In the genomic region with DNA sequence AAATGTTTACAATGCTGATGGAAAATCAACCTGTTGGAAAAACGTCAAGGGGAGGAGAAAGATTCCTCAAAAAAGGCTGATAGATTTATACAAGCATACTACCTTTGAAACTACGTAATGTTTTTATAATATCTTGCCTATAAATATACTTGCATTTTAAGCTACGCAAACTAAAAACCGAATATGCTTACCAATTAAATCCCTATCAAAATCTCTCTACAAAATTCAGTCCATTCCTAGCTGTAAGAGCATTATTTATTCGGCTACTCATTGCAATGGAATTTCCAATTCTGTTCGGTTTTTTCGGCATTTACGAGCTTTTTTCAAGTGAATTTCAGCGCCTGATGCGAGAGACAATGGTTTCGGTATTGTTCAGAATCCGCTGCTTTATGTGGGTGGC, we compare ENCODE assay signal across 2 fruit fly cellular contexts.
TF ChIP-seq lines count a peak whose summit lies in the region.

No protein-coding gene starts in this region.

- no peak for TF ChIP-seq CTCF in whole organism, embryonic (GFP tag; optimal IDR thresholded peaks at IDR 0.05; lab: Kevin White, UChicago)

TF ChIP-seq in whole organism, embryonic, 481 proteins besides CTCF, POLR2A, EP300 and RAD21:
- TF ChIP-seq sens (GFP tag; lab: Kevin White, UChicago) (peak; percentile 4), CG12744 (GFP tag; optimal IDR thresholded peaks at IDR 0.05; lab: Kevin White, UChicago) (no peak), Side (GFP tag; optimal IDR thresholded peaks at IDR 0.05; lab: Kevin White, UChicago) (no peak), CG1024 (GFP tag; IDR thresholded peaks at IDR 0.05; lab: Robert Waterston, UW) (no peak), bsh (GFP tag; optimal IDR thresholded peaks at IDR 0.05; lab: Kevin White, UChicago) (peak in 1 of 2 experiments; percentile 10), eve (GFP tag; optimal IDR thresholded peaks at IDR 0.05; lab: Kevin White, UChicago) (peak in 1 of 2 experiments; percentile 33), ttk (GFP tag; IDR thresholded peaks at IDR 0.05; lab: Robert Waterston, UW) (no peak), D19A (tag; optimal IDR thresholded peaks at IDR 0.05; lab: Kevin White, UChicago) (peak; percentile 66), nmo (GFP tag; optimal IDR thresholded peaks at IDR 0.05; lab: Kevin White, UChicago) (peak; percentile 10), lola (GFP tag; optimal IDR thresholded peaks at IDR 0.05; lab: Kevin White, UChicago) (peak in 1 of 3 experiments; percentile 24), CG8281 (tag; optimal IDR thresholded peaks at IDR 0.05; lab: Kevin White, UChicago) (no peak), Med (GFP tag; lab: Kevin White, UChicago) (peak; percentile 20)

TF ChIP-seq in whole organism, prepupa, 60 proteins besides CTCF, POLR2A, EP300 and RAD21:
- TF ChIP-seq CG4318 (GFP tag; optimal IDR thresholded peaks at IDR 0.05; lab: Kevin White, UChicago): no peak
- TF ChIP-seq CG6163 (GFP tag; IDR thresholded peaks at IDR 0.05; lab: Robert Waterston, UW): no peak
- TF ChIP-seq Lpt (GFP tag; optimal IDR thresholded peaks at IDR 0.05; lab: Kevin White, UChicago): no peak
- no peak for TF ChIP-seq Ets96B (tag; optimal IDR thresholded peaks at IDR 0.05; lab: Kevin White, UChicago)
- TF ChIP-seq OdsH (GFP tag; optimal IDR thresholded peaks at IDR 0.05; lab: Kevin White, UChicago): no peak
- TF ChIP-seq fd59A (GFP tag; optimal IDR thresholded peaks at IDR 0.05; lab: Kevin White, UChicago): no peak
- no peak for TF ChIP-seq pdm3 (GFP tag; optimal IDR thresholded peaks at IDR 0.05; lab: Kevin White, UChicago)
- no peak for TF ChIP-seq Gug (GFP tag; IDR thresholded peaks at IDR 0.05; lab: Robert Waterston, UW)
- TF ChIP-seq Eip93F (GFP tag; optimal IDR thresholded peaks at IDR 0.05; lab: Kevin White, UChicago): no peak
- no peak for TF ChIP-seq spab (GFP tag; optimal IDR thresholded peaks at IDR 0.05; lab: Kevin White, UChicago)
- TF ChIP-seq CG31627 (GFP tag; optimal IDR thresholded peaks at IDR 0.05; lab: Kevin White, UChicago): no peak
- no peak for TF ChIP-seq eg (GFP tag; IDR thresholded peaks at IDR 0.05; lab: Robert Waterston, UW)
- TF ChIP-seq Met (GFP tag; optimal IDR thresholded peaks at IDR 0.05; lab: Kevin White, UChicago): no peak
- no peak for TF ChIP-seq net (GFP tag; optimal IDR thresholded peaks at IDR 0.05; lab: Kevin White, UChicago)
- TF ChIP-seq salr (GFP tag; optimal IDR thresholded peaks at IDR 0.05; lab: Kevin White, UChicago): no peak
- no peak for TF ChIP-seq fkh (GFP tag; optimal IDR thresholded peaks at IDR 0.05; lab: Kevin White, UChicago)
- no peak for TF ChIP-seq acj6 (GFP tag; optimal IDR thresholded peaks at IDR 0.05; lab: Kevin White, UChicago)
- TF ChIP-seq CG16779 (tag; optimal IDR thresholded peaks at IDR 0.05; lab: Kevin White, UChicago): no peak
- TF ChIP-seq Hr4 (GFP tag; optimal IDR thresholded peaks at IDR 0.05; lab: Kevin White, UChicago): no peak
- no peak for TF ChIP-seq Blimp-1 (GFP tag; optimal IDR thresholded peaks at IDR 0.05; lab: Kevin White, UChicago)
- peak; percentile 25 for TF ChIP-seq Eip78C (GFP tag; lab: Kevin White, UChicago)
- peak; percentile 10 for TF ChIP-seq cyc (GFP tag; optimal IDR thresholded peaks at IDR 0.05; lab: Kevin White, UChicago)
- no peak for TF ChIP-seq CG3919 (GFP tag; optimal IDR thresholded peaks at IDR 0.05; lab: Kevin White, UChicago)
- TF ChIP-seq Eip75B (GFP tag; optimal IDR thresholded peaks at IDR 0.05; lab: Kevin White, UChicago): no peak
- TF ChIP-seq Sox102F (GFP tag; optimal IDR thresholded peaks at IDR 0.05; lab: Kevin White, UChicago): no peak
- TF ChIP-seq CG6808 (GFP tag; optimal IDR thresholded peaks at IDR 0.05; lab: Kevin White, UChicago): no peak
- TF ChIP-seq CG8632 (GFP tag; optimal IDR thresholded peaks at IDR 0.05; lab: Kevin White, UChicago): no peak
- TF ChIP-seq lz (GFP tag; optimal IDR thresholded peaks at IDR 0.05; lab: Kevin White, UChicago): no peak
- TF ChIP-seq CG7368 (GFP tag; optimal IDR thresholded peaks at IDR 0.05; lab: Kevin White, UChicago): no peak
- TF ChIP-seq svp (GFP tag; lab: Kevin White, UChicago): peak; percentile 59
- no peak for TF ChIP-seq achi (GFP tag; optimal IDR thresholded peaks at IDR 0.05; lab: Kevin White, UChicago)
- no peak for TF ChIP-seq Hr39 (GFP tag; optimal IDR thresholded peaks at IDR 0.05; lab: Kevin White, UChicago)
- no peak for TF ChIP-seq Sox15 (GFP tag; optimal IDR thresholded peaks at IDR 0.05; lab: Kevin White, UChicago)
- no peak for TF ChIP-seq CG8119 (GFP tag; IDR thresholded peaks at IDR 0.05; lab: Robert Waterston, UW)
- no peak for TF ChIP-seq CG8319 (GFP tag; optimal IDR thresholded peaks at IDR 0.05; lab: Kevin White, UChicago)
- TF ChIP-seq esn (GFP tag; optimal IDR thresholded peaks at IDR 0.05; lab: Kevin White, UChicago): peak; percentile 13
TF ChIP-seq in whole organism, prepupa: peak in this region for 4.
